Fruit fly (Drosophila melanogaster) whole organism, pupa: ENCODE measurements around the gene CG33333.

Source experiments
- CG4496 ChIP-seq: fragments of 200-800 bp; sonication (Bioruptor generic); IDR thresholded peaks from 3 replicates; pipeline ENCODE4 v1.3.6; 2022; ENCODE audit warnings: missing biosample characterization, missing genetic modification characterization
- Pif1A ChIP-seq: fragments of 200-800 bp; sonication (Bioruptor generic); optimal IDR thresholded peaks from 3 replicates; lab custom pipeline; 2016; ENCODE audit warnings: missing biosample characterization, missing genetic modification characterization
- Pif1B ChIP-seq: fragments of 200-800 bp; sonication (Bioruptor generic); optimal IDR thresholded peaks from 3 replicates; lab custom pipeline; 2016; ENCODE audit warnings: missing biosample characterization, missing genetic modification characterization
- Snoo ChIP-seq: fragments of 200-800 bp; sonication (Bioruptor generic); optimal IDR thresholded peaks from 3 replicates; lab custom pipeline; 2017; ENCODE audit warnings: missing biosample characterization, mild to moderate bottlenecking, missing genetic modification characterization, inconsistent platforms
- rn ChIP-seq: fragments of 200-800 bp; sonication (Bioruptor generic); IDR thresholded peaks from 2 replicates; pipeline ENCODE4 v1.3.6; 2022; ENCODE audit warnings: missing biosample characterization, missing genetic modification characterization

DNA sequence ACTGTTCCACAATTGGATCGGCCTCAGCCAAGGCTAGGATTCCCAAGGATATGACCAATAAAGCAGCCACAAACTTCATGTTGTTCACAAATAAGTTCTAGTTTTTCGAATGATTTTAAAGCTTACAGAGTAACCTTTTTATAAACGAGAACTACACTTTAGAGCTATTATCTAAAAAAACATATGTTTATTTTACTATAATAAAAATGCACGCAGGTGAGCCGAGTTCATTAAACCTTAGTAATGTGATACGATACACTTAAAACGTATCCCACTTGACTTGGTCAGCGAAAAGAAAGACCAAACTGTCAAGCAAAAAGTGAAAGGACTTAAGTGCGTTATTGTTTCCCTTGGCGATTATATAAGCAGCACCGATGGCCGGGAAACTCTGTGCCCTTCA lies 17.1 kb downstream of the CG33333 start, which contains the start of gene CG44090:
- TF ChIP-seq CG4496 (GFP tag; lab: Robert Waterston, UW) (no peak), Pif1B (GFP tag; lab: Kevin White, UChicago) (no peak), rn (GFP tag; lab: Robert Waterston, UW) (no peak), Pif1A (GFP tag; lab: Kevin White, UChicago) (no peak), Snoo (no peak)
